Fruit fly (Drosophila melanogaster) whole organism, adult: ENCODE measurements around the gene RIOK1.

Source experiments
- CG11617 ChIP-seq: fragments of 200-800 bp; sonication (Bioruptor generic); optimal IDR thresholded peaks from 2 replicates; lab custom pipeline; 2017; ENCODE audit warnings: mild to moderate bottlenecking, missing biosample characterization, missing genetic modification reagents, missing genetic modification characterization
- CG12768 ChIP-seq: fragments of 200-800 bp; sonication (Bioruptor generic); optimal IDR thresholded peaks from 2 replicates; lab custom pipeline; 2017; ENCODE audit warnings: missing biosample characterization, missing genetic modification characterization, mild to moderate bottlenecking, moderate library complexity, missing genetic modification reagents
- CG14711 ChIP-seq: fragments of 200-800 bp; sonication (Bioruptor generic); optimal IDR thresholded peaks from 2 replicates; lab custom pipeline; 2018; ENCODE audit warnings: missing biosample characterization, mild to moderate bottlenecking, missing genetic modification characterization, moderate library complexity
- CG1620 ChIP-seq: fragments of 200-800 bp; sonication (Bioruptor generic); optimal IDR thresholded peaks from 2 replicates; lab custom pipeline; 2016; ENCODE audit warnings: missing biosample characterization, missing genetic modification characterization
- CG33017 ChIP-seq: fragments of 200-800 bp; sonication (Bioruptor generic); optimal IDR thresholded peaks from 2 replicates; lab custom pipeline; 2018; ENCODE audit warnings: missing biosample characterization, mild to moderate bottlenecking, missing genetic modification characterization, moderate library complexity
- CG5204 ChIP-seq: fragments of 200-800 bp; sonication (Bioruptor generic); optimal IDR thresholded peaks from 2 replicates; lab custom pipeline; 2016; ENCODE audit warnings: missing biosample characterization, missing genetic modification characterization
- CG7045 ChIP-seq: fragments of 200-800 bp; sonication (Bioruptor generic); optimal IDR thresholded peaks from 2 replicates; lab custom pipeline; 2017; ENCODE audit warnings: missing biosample characterization, mild to moderate bottlenecking, missing genetic modification characterization
- CG7101 ChIP-seq: fragments of 200-800 bp; sonication (Bioruptor generic); optimal IDR thresholded peaks from 2 replicates; lab custom pipeline; 2018; ENCODE audit warnings: missing biosample characterization, mild to moderate bottlenecking, missing genetic modification characterization, moderate library complexity
- Clk ChIP-seq: fragments of 200-800 bp; sonication (Bioruptor generic); optimal IDR thresholded peaks from 2 replicates; lab custom pipeline; 2017; ENCODE audit warnings: missing biosample characterization, missing genetic modification characterization
- Crg-1 ChIP-seq: fragments of 200-800 bp; sonication (Bioruptor generic); optimal IDR thresholded peaks from 2 replicates; lab custom pipeline; 2016; ENCODE audit warnings: missing biosample characterization, missing genetic modification characterization
- Hr96 ChIP-seq: fragments of 200-800 bp; sonication (Bioruptor generic); optimal IDR thresholded peaks from 2 replicates; lab custom pipeline; 2016; ENCODE audit warnings: missing biosample characterization, missing genetic modification characterization
- Mnt ChIP-seq: fragments of 200-800 bp; sonication (Bioruptor generic); optimal IDR thresholded peaks from 2 replicates; lab custom pipeline; 2016; ENCODE audit warnings: missing biosample characterization, mild to moderate bottlenecking, missing genetic modification characterization
- bab1 ChIP-seq: fragments of 200-800 bp; sonication (Bioruptor generic); optimal IDR thresholded peaks from 3 replicates; lab custom pipeline; 2019; ENCODE audit warnings: missing biosample characterization, mild to moderate bottlenecking, missing genetic modification characterization, moderate library complexity
- cic ChIP-seq: fragments of 200-800 bp; sonication (Bioruptor generic); optimal IDR thresholded peaks from 2 replicates; lab custom pipeline; 2017; ENCODE audit warnings: missing biosample characterization, mild to moderate bottlenecking, missing genetic modification characterization, moderate library complexity
- cnc ChIP-seq, 2 experiments: fragments of >200 bp; optimal IDR thresholded peaks; 2 replicates each; lab custom pipeline; 2017
- kay ChIP-seq: fragments of 200-800 bp; sonication (Bioruptor generic); peaks from one replicate; lab custom pipeline; 2016; ENCODE audit warnings: missing biosample characterization, missing genetic modification characterization, borderline replicate concordance
- ovo ChIP-seq: fragments of 200-800 bp; sonication (Bioruptor generic); optimal IDR thresholded peaks from 2 replicates; lab custom pipeline; 2016; ENCODE audit warnings: missing biosample characterization, missing genetic modification characterization
- pad ChIP-seq: fragments of 200-800 bp; sonication (Bioruptor generic); optimal IDR thresholded peaks from 3 replicates; lab custom pipeline; 2017; ENCODE audit warnings: missing biosample characterization, missing genetic modification characterization, mild to moderate bottlenecking, moderate library complexity, missing genetic modification reagents
- tj ChIP-seq: fragments of 200-800 bp; sonication (Bioruptor generic); optimal IDR thresholded peaks from 3 replicates; lab custom pipeline; 2017; ENCODE audit warnings: missing biosample characterization, mild to moderate bottlenecking, missing genetic modification characterization, moderate library complexity
- toe ChIP-seq: fragments of 200-800 bp; sonication (Bioruptor generic); optimal IDR thresholded peaks from 2 replicates; lab custom pipeline; 2016; ENCODE audit warnings: missing biosample characterization, missing genetic modification characterization

The RIOK1 gene

dm6 chr3L:11602040-11602439 is 46.2 kb downstream of the RIOK1 start:
- TF ChIP-seq tj, result no peak
- no peak for TF ChIP-seq Mnt (GFP tag; lab: Kevin White, UChicago)
- TF ChIP-seq pad (GFP tag; lab: Kevin White, UChicago), result no peak
- TF ChIP-seq cnc (optimal IDR thresholded peaks at IDR 0.05; lab: Kevin White, UChicago), result no peak
- TF ChIP-seq CG7045 (GFP tag; lab: Kevin White, UChicago), result no peak
- no peak for TF ChIP-seq Crg-1 (GFP tag; lab: Kevin White, UChicago)

- TF ChIP-seq CG7045 (GFP tag; lab: Kevin White, UChicago) (no peak), Mnt (GFP tag; lab: Kevin White, UChicago) (peak; percentile 6)
Measured at dm6 chr3L:11601133-11601532, 47.1 kb downstream of the RIOK1 start.

- TF ChIP-seq CG11617 (GFP tag; lab: Kevin White, UChicago) (no peak), bab1 (no peak), ovo (GFP tag; lab: Kevin White, UChicago) (no peak), CG1620 (GFP tag; lab: Kevin White, UChicago) (no peak), CG7101 (tag; lab: Kevin White, UChicago) (no peak), pad (GFP tag; lab: Kevin White, UChicago) (no peak), CG7045 (GFP tag; lab: Kevin White, UChicago) (no peak), tj (no peak), Crg-1 (GFP tag; lab: Kevin White, UChicago) (no peak), kay (GFP tag; lab: Kevin White, UChicago) (no peak), Clk (no peak)
Measured at dm6 chr3L:11599965-11600420, 48.3 kb downstream of the RIOK1 start, which contains the start of the genes CG14137 and CG46394. TSS of gene CG14137 (minus strand) at chr3L:11600065. TSS of gene CG46394 (plus strand) at chr3L:11600370.

- TF ChIP-seq CG7101 (tag; lab: Kevin White, UChicago) (peak; percentile 0), cnc (optimal IDR thresholded peaks at IDR 0.05; lab: Kevin White, UChicago) (no peak), CG33017 (tag; lab: Kevin White, UChicago) (peak; percentile 48), Clk (no peak), CG11617 (GFP tag; lab: Kevin White, UChicago) (peak; percentile 33), Crg-1 (GFP tag; lab: Kevin White, UChicago) (no peak), ovo (GFP tag; lab: Kevin White, UChicago) (no peak), CG7045 (GFP tag; lab: Kevin White, UChicago) (peak; percentile 64), CG14711 (tag; lab: Kevin White, UChicago) (no peak), bab1 (no peak), cic (no peak), kay (GFP tag; lab: Kevin White, UChicago) (no peak), Hr96 (no peak), CG5204 (GFP tag; lab: Kevin White, UChicago) (peak; percentile 14), tj (peak; percentile 5), pad (GFP tag; lab: Kevin White, UChicago) (no peak), CG12768 (GFP tag; lab: Kevin White, UChicago) (no peak), Mnt (GFP tag; lab: Kevin White, UChicago) (no peak), CG1620 (GFP tag; lab: Kevin White, UChicago) (no peak), toe (GFP tag; lab: Kevin White, UChicago) (no peak)
Measured at dm6 chr3L:11599255-11599654, 49.0 kb downstream of the RIOK1 start.

- no peak for TF ChIP-seq CG11617 (GFP tag; lab: Kevin White, UChicago)
- no peak for TF ChIP-seq CG7045 (GFP tag; lab: Kevin White, UChicago)
- no peak for TF ChIP-seq cnc (optimal IDR thresholded peaks at IDR 0.05; lab: Kevin White, UChicago)
- no peak for TF ChIP-seq Clk
- no peak for TF ChIP-seq Crg-1 (GFP tag; lab: Kevin White, UChicago)
- no peak for TF ChIP-seq Mnt (GFP tag; lab: Kevin White, UChicago)
Measured at dm6 chr3L:11596585-11597252, 51.6 kb downstream of the RIOK1 start, which contains the start of gene CG7368. TSS of gene CG7368 (plus strand) at chr3L:11597202.
